Worm (Caenorhabditis elegans): ENCODE measurements around the gene fubl-2.

DNA sequence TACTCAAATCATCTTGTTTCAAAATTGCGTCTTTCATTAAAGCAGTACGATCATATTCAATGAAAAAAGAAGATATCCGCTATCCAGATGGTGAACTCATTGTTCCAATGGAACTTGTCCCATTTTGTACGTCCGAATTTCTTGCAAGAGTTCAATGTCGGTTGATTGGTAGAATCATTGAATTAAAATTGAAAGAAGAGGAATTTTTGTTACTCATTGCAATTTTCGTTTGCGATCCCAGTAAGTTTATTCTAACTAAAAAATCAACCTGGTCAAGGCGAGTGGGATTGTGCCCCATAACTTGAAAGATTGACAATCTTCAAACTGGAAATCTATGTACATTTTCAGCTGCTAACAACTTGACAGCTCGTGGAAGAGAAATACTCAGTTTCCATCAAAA, 8.9 kb upstream of the fubl-2 start:
- no peak for TF ChIP-seq pha-4 (tag; optimal IDR thresholded peaks at IDR 0.05)
- no peak for TF ChIP-seq ama-1 (optimal IDR thresholded peaks at IDR 0.05)
- TF ChIP-seq nhr-76 (tag; optimal IDR thresholded peaks at IDR 0.05): no peak
- no peak for TF ChIP-seq snpc-4 (tag; optimal IDR thresholded peaks at IDR 0.05)
- TF ChIP-seq unc-62 (GFP tag; optimal IDR thresholded peaks at IDR 0.05): no peak
- TF ChIP-seq nhr-11 (tag; optimal IDR thresholded peaks at IDR 0.05): no peak
- no peak for TF ChIP-seq aly-2 (tag; optimal IDR thresholded peaks at IDR 0.05)
- TF ChIP-seq unc-39 (tag; optimal IDR thresholded peaks at IDR 0.05): no peak
- TF ChIP-seq nhr-25 (tag; optimal IDR thresholded peaks at IDR 0.05): no peak
